Worm (Caenorhabditis elegans) whole organism, midembryonic: ENCODE results near the gene mecr-1.

ENCODE experiments used
- T22C8.4 ChIP-seq: fragments of 200-800 bp; sonication (Bioruptor generic); IDR thresholded peaks from 2 replicates; pipeline ENCODE4 v1.3.6; 2022; ENCODE audit warnings: missing genetic modification characterization, missing compliant biosample characterization
- flt-1 ChIP-seq: fragments of 200-800 bp; sonication (Bioruptor generic); IDR thresholded peaks from 2 replicates; pipeline ENCODE4 v1.3.6; 2022; ENCODE audit warnings: missing genetic modification characterization, missing compliant biosample characterization
- ref-1 ChIP-seq: fragments of 200-800 bp; sonication (Bioruptor generic); conservative IDR thresholded peaks from 2 replicates; pipeline ENCODE4 v1.3.6; 2022; ENCODE audit warnings: missing genetic modification reagents, missing genetic modification characterization, missing compliant biosample characterization
- tab-1 ChIP-seq: fragments of 200-800 bp; sonication (Bioruptor generic); IDR thresholded peaks from 2 replicates; pipeline ENCODE4 v1.3.6; 2022; ENCODE audit warnings: missing genetic modification characterization, missing compliant biosample characterization
- ztf-29 ChIP-seq: fragments of 200-800 bp; sonication (Bioruptor generic); IDR thresholded peaks from 2 replicates; pipeline ENCODE4 v1.3.6; 2022; ENCODE audit warnings: missing genetic modification reagents, missing genetic modification characterization, missing compliant biosample characterization

DNA sequence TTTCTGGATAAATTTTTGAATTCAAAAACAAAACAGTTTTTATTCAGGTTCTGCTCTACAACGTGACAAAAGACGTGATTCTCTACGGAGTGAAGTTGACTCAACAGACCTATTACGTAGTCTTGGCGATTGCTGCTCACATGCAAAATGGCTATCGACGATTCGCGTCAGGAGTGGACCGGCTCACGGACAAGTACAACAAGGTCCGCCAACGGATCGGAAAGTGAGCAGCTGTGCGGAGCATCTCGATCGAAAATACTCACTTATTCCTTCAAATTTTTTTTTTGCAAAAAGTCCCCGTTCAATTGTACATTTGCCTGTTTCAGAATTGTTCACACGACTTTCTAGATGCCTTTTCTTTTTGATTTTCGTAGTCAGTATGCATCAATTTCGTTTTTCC is 27.2 kb downstream of the mecr-1 start:
- no peak for TF ChIP-seq ztf-29 (GFP tag; lab: Robert Waterston, UW)
- no peak for TF ChIP-seq ref-1 (GFP tag; lab: Robert Waterston, UW)
- TF ChIP-seq T22C8.4 (GFP tag; lab: Robert Waterston, UW) = no peak
- no peak for TF ChIP-seq tab-1
- TF ChIP-seq flt-1 = no peak
